Fruit fly (Drosophila melanogaster): ENCODE measurements around the gene Trmt112.

Gene Trmt112

DNA sequence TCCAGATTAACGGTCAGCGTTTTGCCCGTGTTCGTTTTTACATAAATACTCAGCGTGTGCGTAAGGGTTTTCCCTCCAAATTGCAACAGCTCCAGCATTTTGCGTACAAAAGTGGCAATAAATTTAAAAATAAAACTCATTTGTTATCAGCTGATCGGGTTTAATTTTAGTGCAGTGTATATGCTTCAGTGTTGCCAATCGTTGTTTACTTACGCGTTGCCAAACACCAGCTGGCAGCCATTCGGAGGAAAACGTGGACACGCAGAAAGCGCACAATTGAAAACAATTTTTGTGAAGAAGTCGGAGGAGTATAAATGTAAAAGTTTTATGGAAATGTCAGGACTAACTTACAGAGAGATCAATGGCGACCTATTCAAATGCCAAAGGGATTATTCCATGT is 20.1 kb downstream of the Trmt112 start, which contains the start of the genes Targ3 and park (continued):
- TF ChIP-seq sug (tag; optimal IDR thresholded peaks at IDR 0.05) (peak; percentile 7), CG13296 (GFP tag; optimal IDR thresholded peaks at IDR 0.05) (peak; percentile 1), CG9932 (GFP tag; IDR thresholded peaks at IDR 0.05) (peak; percentile 29; the same call in 1 of the 2 replicates), fru (optimal IDR thresholded peaks at IDR 0.05) (no peak), dm (GFP tag; optimal IDR thresholded peaks at IDR 0.05) (peak; percentile 34), HLH54F (GFP tag; optimal IDR thresholded peaks at IDR 0.05) (peak; percentile 68), phol (tag; optimal IDR thresholded peaks at IDR 0.05) (peak; percentile 15), CG13287 (GFP tag; IDR thresholded peaks at IDR 0.05; ENCODE audit: partially characterized antibody) (peak; percentile 49), CG33213 (GFP tag; optimal IDR thresholded peaks at IDR 0.05) (peak; percentile 32), bcd (GFP tag; optimal IDR thresholded peaks at IDR 0.05) (peak; percentile 19), mirr (GFP tag; optimal IDR thresholded peaks at IDR 0.05) (peak; percentile 40), sna (GFP tag; IDR thresholded peaks at IDR 0.05; ENCODE audit: partially characterized antibody) (peak; percentile 30; the same call in 1 of the 2 replicates), ab (GFP tag; optimal IDR thresholded peaks at IDR 0.05) (no peak), CG2120 (GFP tag; optimal IDR thresholded peaks at IDR 0.05) (peak; percentile 77), lov (optimal IDR thresholded peaks at IDR 0.05) (no peak), lov (GFP tag; IDR thresholded peaks at IDR 0.05) (no peak), CG17829 (tag; optimal IDR thresholded peaks at IDR 0.05) (peak; percentile 4), BEAF-32 (GFP tag; optimal IDR thresholded peaks at IDR 0.05) (peak; percentile 33), Nf-YC (tag; optimal IDR thresholded peaks at IDR 0.05) (no peak), lilli (GFP tag; optimal IDR thresholded peaks at IDR 0.05) (peak; percentile 61), abd-A (tag; optimal IDR thresholded peaks at IDR 0.05) (peak; percentile 4), CG10267 (tag; optimal IDR thresholded peaks at IDR 0.05) (peak; percentile 31), ewg (GFP tag; optimal IDR thresholded peaks at IDR 0.05) (peak; percentile 11), CG13123 (GFP tag; optimal IDR thresholded peaks at IDR 0.05) (peak; percentile 10), Hmr (GFP tag; optimal IDR thresholded peaks at IDR 0.05) (peak; percentile 49), Rfx (GFP tag; IDR thresholded peaks at IDR 0.05) (peak; percentile 35; the same call in 1 of the 2 replicates), jing (GFP tag; optimal IDR thresholded peaks at IDR 0.05) (no peak), row (GFP tag; IDR thresholded peaks at IDR 0.05) (peak; percentile 34; the same call in 1 of the 3 replicates), Taf1 (GFP tag; IDR thresholded peaks at IDR 0.05) (no peak), unc-4 (GFP tag; IDR thresholded peaks at IDR 0.05; ENCODE audit: partially characterized antibody) (0 out of 2 replicates have a peak, but pooled peaks have one; percentile 29), Lpt (GFP tag; optimal IDR thresholded peaks at IDR 0.05) (no peak), Xrp1 (GFP tag; IDR thresholded peaks at IDR 0.05) (no peak), CG8388 (GFP tag; optimal IDR thresholded peaks at IDR 0.05) (no peak), stwl (tag; optimal IDR thresholded peaks at IDR 0.05) (peak; percentile 71), CG2116 (GFP tag; optimal IDR thresholded peaks at IDR 0.05) (peak; percentile 35), CG11695 (GFP tag; IDR thresholded peaks at IDR 0.05) (no peak), CG9609 (GFP tag; optimal IDR thresholded peaks at IDR 0.05) (peak; percentile 43), CG12769 (tag; optimal IDR thresholded peaks at IDR 0.05) (peak; percentile 57), NC2β (GFP tag; optimal IDR thresholded peaks at IDR 0.05) (peak; percentile 16), CHES-1-like (GFP tag; optimal IDR thresholded peaks at IDR 0.05) (peak; percentile 28), Antp (GFP tag; optimal IDR thresholded peaks at IDR 0.05) (peak; percentile 15), CG4617 (GFP tag; optimal IDR thresholded peaks at IDR 0.05; ENCODE audit: borderline replicate concordance) (peak; percentile 57), HmgD (GFP tag; optimal IDR thresholded peaks at IDR 0.05) (peak; percentile 45), yki (optimal IDR thresholded peaks at IDR 0.05) (no peak), CG7928 (GFP tag; optimal IDR thresholded peaks at IDR 0.05) (no peak), Mad (GFP tag; optimal IDR thresholded peaks at IDR 0.05) (peak; percentile 47), otp (GFP tag; IDR thresholded peaks at IDR 0.05) (0 out of 3 replicates have a peak, but pooled peaks have one; percentile 9), Ssrp (tag; optimal IDR thresholded peaks at IDR 0.05) (no peak), CG4282 (GFP tag; optimal IDR thresholded peaks at IDR 0.05) (peak; percentile 55), ems (GFP tag; optimal IDR thresholded peaks at IDR 0.05) (peak; percentile 40), ash1 (GFP tag; optimal IDR thresholded peaks at IDR 0.05) (no peak), B-H2 (GFP tag; optimal IDR thresholded peaks at IDR 0.05) (peak; percentile 8)
